Worm (Caenorhabditis elegans) whole organism, L1 larva: Measurements from ENCODE around the gene ttm-2.

ENCODE experiments used
- aly-2 ChIP-seq: fragments of 150-350 bp; optimal IDR thresholded peaks from 2 replicates; lab custom pipeline; 2014; ENCODE audit warnings: missing biosample characterization, missing genetic modification characterization
- ama-1 ChIP-seq: fragments of 150-350 bp; optimal IDR thresholded peaks from 2 replicates; lab custom pipeline; 2014
- ceh-63 ChIP-seq: fragments of 200-800 bp; sonication (Bioruptor generic); optimal IDR thresholded peaks from 2 replicates; lab custom pipeline; 2018; ENCODE audit warnings: mild to moderate bottlenecking, missing genetic modification characterization, missing compliant biosample characterization
- dpl-1 ChIP-seq, 3 experiments: fragments of 150-350 bp in 2 of 3; sonication (generic microtip) in 1 of 3; optimal IDR thresholded peaks; 2 replicates each; lab custom pipeline; 2014 to 2017; ENCODE audit warnings: missing biosample characterization in 3 of 3, missing genetic modification characterization in 3 of 3, missing genetic modification reagents in 3 of 3
- elt-3 ChIP-seq, 6 experiments: fragments of 150-350 bp in 1 of 6; sonication (generic microtip); optimal IDR thresholded peaks; 2 replicates each; lab custom pipeline; 2017 to 2018; ENCODE audit warnings: missing biosample characterization in 6 of 6, missing genetic modification characterization in 6 of 6, inconsistent platforms in 1 of 6
- mep-1 ChIP-seq: fragments of 150-350 bp; optimal IDR thresholded peaks from 2 replicates; lab custom pipeline; 2014; ENCODE audit warnings: missing biosample characterization, missing genetic modification characterization
- nhr-19 ChIP-seq: fragments of 200-800 bp; sonication (Bioruptor generic); conservative IDR thresholded peaks from 2 replicates; pipeline ENCODE4 v1.3.6; 2022; ENCODE audit warnings: missing genetic modification characterization, missing compliant biosample characterization
- nhr-28 ChIP-seq: fragments of 150-350 bp; optimal IDR thresholded peaks from 2 replicates; lab custom pipeline; 2014; ENCODE audit warnings: missing biosample characterization, missing genetic modification characterization
- pag-3 ChIP-seq: sonication (generic microtip); optimal IDR thresholded peaks from 2 replicates; lab custom pipeline; 2017; ENCODE audit warnings: missing genetic modification characterization, mild to moderate bottlenecking, missing compliant biosample characterization, antibody characterized with exemption, borderline replicate concordance; ENCODE audit not compliant: insufficient read depth
- sox-4 ChIP-seq: sonication (generic microtip); optimal IDR thresholded peaks from 2 replicates; lab custom pipeline; 2016; ENCODE audit warnings: missing genetic modification characterization, missing compliant biosample characterization
- unc-62 ChIP-seq: fragments of 150-350 bp; optimal IDR thresholded peaks from 2 replicates; lab custom pipeline; 2014; ENCODE audit warnings: missing biosample characterization, missing genetic modification reagents, missing genetic modification characterization
- ztf-11 ChIP-seq, 2 experiments: sonication (generic microtip); optimal IDR thresholded peaks; 2 replicates each; lab custom pipeline; 2016 to 2017; ENCODE audit warnings: missing genetic modification characterization in 2 of 2, missing biosample characterization in 1 of 2, missing compliant biosample characterization in 1 of 2

DNA sequence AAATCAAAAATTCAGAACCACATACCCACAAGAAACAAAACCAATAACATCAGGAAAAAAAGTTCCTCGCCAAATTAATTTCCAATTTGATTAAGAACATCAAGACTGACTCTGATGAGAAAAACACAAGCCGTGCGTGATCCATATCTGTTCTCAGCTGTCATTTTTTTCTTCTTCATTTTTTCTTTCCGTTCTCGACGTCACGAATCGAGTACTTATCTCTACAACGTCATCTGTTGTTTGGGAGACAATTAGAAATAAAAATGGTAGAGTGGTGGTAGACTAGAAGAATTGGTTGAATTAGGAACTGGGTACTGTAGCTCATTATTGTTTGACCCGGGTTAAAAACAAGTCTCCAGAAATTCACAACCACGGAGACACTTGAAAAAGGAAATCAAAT, 5.2 kb downstream of the ttm-2 start:
- TF ChIP-seq unc-62 (GFP tag; lab: Kevin White, UChicago) (no peak), sox-4 (tag; lab: Kevin White, UChicago) (no peak), ama-1 (no peak), ztf-11 (tag; optimal IDR thresholded peaks at IDR 0.05; lab: Kevin White, UChicago) (no peak), elt-3 (tag; optimal IDR thresholded peaks at IDR 0.05; lab: Kevin White, UChicago) (no peak), nhr-28 (tag; lab: Kevin White, UChicago) (no peak), ceh-63 (GFP tag; lab: Kevin White, UChicago) (no peak), mep-1 (tag; lab: Kevin White, UChicago) (no peak), aly-2 (no peak), pag-3 (tag; lab: Kevin White, UChicago) (no peak), nhr-19 (GFP tag; lab: Robert Waterston, UW) (no peak), dpl-1 (GFP tag; optimal IDR thresholded peaks at IDR 0.05; lab: Kevin White, UChicago) (no peak)
